Worm (Caenorhabditis elegans) whole organism, young adult: ENCODE results near the gene spp-20.

Experiments
- C06A6.2 ChIP-seq: fragments of 200-800 bp; sonication (Bioruptor generic); conservative IDR thresholded peaks from 2 replicates; pipeline ENCODE4 v1.3.6; 2022; ENCODE audit warnings: missing genetic modification characterization, missing compliant biosample characterization
- F39B2.1 ChIP-seq: fragments of 200-800 bp; sonication (Bioruptor generic); IDR thresholded peaks from 2 replicates; pipeline ENCODE4 v1.3.6; 2022; ENCODE audit warnings: missing genetic modification reagents, missing genetic modification characterization, missing compliant biosample characterization
- him-1 ChIP-seq: sonication (generic microtip); optimal IDR thresholded peaks from 2 replicates; lab custom pipeline; 2016; ENCODE audit warnings: missing genotype, missing genetic modification reagents, missing genetic modification characterization, missing compliant biosample characterization
- hlh-26 ChIP-seq: fragments of 200-800 bp; sonication (Bioruptor generic); conservative IDR thresholded peaks from 2 replicates; pipeline ENCODE4 v1.3.6; 2022; ENCODE audit warnings: missing genetic modification reagents, missing genetic modification characterization, missing compliant biosample characterization
- snpc-1.1 ChIP-seq: sonication (generic microtip); optimal IDR thresholded peaks from 2 replicates; lab custom pipeline; 2017; ENCODE audit warnings: missing genetic modification characterization, mild to moderate bottlenecking, missing compliant biosample characterization, antibody characterized with exemption, moderate library complexity, missing genotype, missing genetic modification reagents; ENCODE audit not compliant: insufficient read depth

DNA sequence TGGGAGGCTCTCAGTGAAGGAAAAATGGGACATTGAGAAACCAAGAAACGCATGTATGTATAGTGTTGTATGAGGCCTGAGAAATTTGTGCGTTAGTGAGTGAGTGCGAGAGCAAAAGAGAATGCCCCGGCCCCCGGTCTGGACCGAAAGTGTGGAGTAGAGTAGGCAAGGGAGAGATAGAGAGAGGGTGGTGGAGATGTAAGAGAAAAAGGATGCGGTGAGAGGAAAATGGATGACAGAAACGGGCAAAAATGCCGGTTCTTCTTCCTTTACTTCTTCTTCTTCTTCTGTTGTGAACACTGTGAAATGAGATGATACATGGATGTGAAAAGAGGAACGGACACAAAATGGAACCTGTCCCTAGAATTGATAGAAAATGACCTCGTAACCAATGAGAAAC lies 19.7 kb downstream of the spp-20 start:
- TF ChIP-seq him-1 (tag; lab: Kevin White, UChicago) = no peak
- TF ChIP-seq snpc-1.1 = no peak
- TF ChIP-seq C06A6.2 (GFP tag; lab: Robert Waterston, UW) = no peak
- no peak for TF ChIP-seq hlh-26
- TF ChIP-seq F39B2.1 (GFP tag; lab: Robert Waterston, UW) = no peak
